Worm (Caenorhabditis elegans) whole organism, L4 larva: Measurements from ENCODE around the gene Y54G2A.10.

Experiments used
- D1046.2 ChIP-seq: fragments of 200-800 bp; sonication (Bioruptor generic); IDR thresholded peaks from 2 replicates; pipeline ENCODE4 v1.3.6; 2022; ENCODE audit warnings: missing genetic modification characterization, missing compliant biosample characterization
- F44E2.7 ChIP-seq: fragments of 200-800 bp; sonication (Bioruptor generic); IDR thresholded peaks from 2 replicates; pipeline ENCODE4 v2.1.2; 2022; ENCODE audit warnings: missing genetic modification characterization, missing compliant biosample characterization
- T26A8.4 ChIP-seq: fragments of 200-800 bp; sonication (Bioruptor generic); IDR thresholded peaks from 2 replicates; pipeline ENCODE4 v1.3.6; 2022; ENCODE audit warnings: missing genetic modification characterization, missing compliant biosample characterization
- Y48G9A.11 ChIP-seq: fragments of 200-800 bp; sonication (Bioruptor generic); IDR thresholded peaks from 2 replicates; pipeline ENCODE4 v1.3.6; 2022; ENCODE audit warnings: missing genetic modification reagents, missing genetic modification characterization, missing compliant biosample characterization
- Y5F2A.4 ChIP-seq: fragments of 200-800 bp; sonication (Bioruptor generic); optimal IDR thresholded peaks from 2 replicates; lab custom pipeline; 2018; ENCODE audit warnings: mild to moderate bottlenecking, missing genetic modification characterization, missing compliant biosample characterization
- Y75B8A.6 ChIP-seq: fragments of 200-800 bp; sonication (Bioruptor generic); IDR thresholded peaks from 2 replicates; pipeline ENCODE4 v1.3.6; 2022; ENCODE audit warnings: missing genetic modification reagents, missing genetic modification characterization, missing compliant biosample characterization
- aha-1 ChIP-seq: fragments of 150-350 bp; peaks from one replicate; lab custom pipeline; 2014; ENCODE audit warnings: missing biosample characterization, missing genetic modification characterization
- aly-2 ChIP-seq: sonication (generic microtip); optimal IDR thresholded peaks from 2 replicates; lab custom pipeline; 2018; ENCODE audit warnings: missing biosample characterization, missing genetic modification characterization
- arid-1 ChIP-seq: fragments of 200-800 bp; sonication (Bioruptor generic); conservative IDR thresholded peaks from 2 replicates; pipeline ENCODE4 v1.3.6; 2022; ENCODE audit warnings: missing genetic modification reagents, missing genetic modification characterization, missing compliant biosample characterization
- ceh-20 ChIP-seq: fragments of 200-800 bp; sonication (Bioruptor generic); IDR thresholded peaks from 2 replicates; pipeline ENCODE4 v1.3.6; 2022; ENCODE audit warnings: missing genetic modification reagents, missing genetic modification characterization, missing compliant biosample characterization
- ceh-44 ChIP-seq: fragments of 200-800 bp; sonication (Bioruptor generic); IDR thresholded peaks from 2 replicates; pipeline ENCODE4 v1.3.6; 2022; ENCODE audit warnings: missing genetic modification reagents, missing genetic modification characterization, missing compliant biosample characterization
- ctbp-1 ChIP-seq: fragments of 200-800 bp; sonication (Bioruptor generic); IDR thresholded peaks from 2 replicates; pipeline ENCODE4 v1.3.6; 2022; ENCODE audit warnings: missing genetic modification reagents, missing genetic modification characterization, missing compliant biosample characterization
- daf-16 ChIP-seq, 3 experiments: sonication (generic microtip); optimal IDR thresholded peaks; 2 replicates each; lab custom pipeline; 2016 to 2017; ENCODE audit warnings: missing genetic modification characterization in 3 of 3, missing genetic modification reagents in 3 of 3, mild to moderate bottlenecking in 2 of 3, missing compliant biosample characterization in 2 of 3, missing biosample characterization in 1 of 3, moderate library complexity in 1 of 3
- dmd-6 ChIP-seq: fragments of 200-800 bp; sonication (Bioruptor generic); IDR thresholded peaks from 2 replicates; pipeline ENCODE4 v1.3.6; 2022; ENCODE audit warnings: missing genetic modification reagents, missing genetic modification characterization, missing compliant biosample characterization
- dmd-8 ChIP-seq: fragments of 200-800 bp; sonication (Bioruptor generic); IDR thresholded peaks from 2 replicates; pipeline ENCODE4 v1.3.6; 2022; ENCODE audit warnings: missing genetic modification characterization, missing compliant biosample characterization
- dmd-9 ChIP-seq: fragments of 200-800 bp; sonication (Bioruptor generic); IDR thresholded peaks from 2 replicates; pipeline ENCODE4 v1.3.6; 2022; ENCODE audit warnings: missing genetic modification reagents, missing genetic modification characterization, missing compliant biosample characterization
- duxl-1 ChIP-seq: sonication (generic microtip); optimal IDR thresholded peaks from 2 replicates; lab custom pipeline; 2016; ENCODE audit warnings: mild to moderate bottlenecking, missing genetic modification characterization, moderate library complexity, missing compliant biosample characterization; ENCODE audit not compliant: poor library complexity
- dve-1 ChIP-seq: sonication (generic microtip); optimal IDR thresholded peaks from 2 replicates; lab custom pipeline; 2017; ENCODE audit warnings: antibody characterized with exemption, mild to moderate bottlenecking, missing genetic modification characterization, missing compliant biosample characterization; ENCODE audit not compliant: insufficient read depth
- egl-43 ChIP-seq: fragments of 200-800 bp; sonication (Bioruptor generic); IDR thresholded peaks from 2 replicates; pipeline ENCODE4 v1.3.6; 2022; ENCODE audit warnings: missing genetic modification reagents, missing genetic modification characterization, missing compliant biosample characterization
- fos-1 ChIP-seq: fragments of 150-350 bp; optimal IDR thresholded peaks from 2 replicates; lab custom pipeline; 2014; ENCODE audit warnings: missing biosample characterization, missing genetic modification characterization
- hlh-11 ChIP-seq: fragments of 200-800 bp; sonication (Bioruptor generic); optimal IDR thresholded peaks from 2 replicates; lab custom pipeline; 2018; ENCODE audit warnings: mild to moderate bottlenecking, missing genetic modification characterization, missing compliant biosample characterization
- hlh-30 ChIP-seq: sonication (generic microtip); optimal IDR thresholded peaks from 2 replicates; lab custom pipeline; 2017; ENCODE audit warnings: antibody characterized with exemption, mild to moderate bottlenecking, missing genetic modification characterization, missing compliant biosample characterization; ENCODE audit not compliant: insufficient read depth
- hmg-1.1 ChIP-seq: fragments of 200-800 bp; sonication (Bioruptor generic); IDR thresholded peaks from 2 replicates; pipeline ENCODE4 v1.3.6; 2022; ENCODE audit warnings: missing genetic modification reagents, missing genetic modification characterization, missing compliant biosample characterization
- lim-7 ChIP-seq: fragments of 200-800 bp; sonication (Bioruptor generic); IDR thresholded peaks from 2 replicates; pipeline ENCODE4 v1.3.6; 2022; ENCODE audit warnings: missing genetic modification characterization, missing compliant biosample characterization
- lin-13 ChIP-seq: fragments of 150-350 bp; optimal IDR thresholded peaks from 2 replicates; lab custom pipeline; 2014; ENCODE audit warnings: missing biosample characterization, missing genetic modification reagents, missing genetic modification characterization
- lin-38 ChIP-seq: fragments of 200-800 bp; sonication (Bioruptor generic); IDR thresholded peaks from 2 replicates; pipeline ENCODE4 v1.3.6; 2022; ENCODE audit warnings: missing genetic modification reagents, missing genetic modification characterization, missing compliant biosample characterization
- lsy-2 ChIP-seq, 2 experiments: fragments of 150-350 bp in 1 of 2; sonication (generic microtip) in 1 of 2; optimal IDR thresholded peaks; 2 replicates each; lab custom pipeline; 2014 to 2017; ENCODE audit warnings: missing biosample characterization in 2 of 2, missing genetic modification characterization in 2 of 2
- madf-5 ChIP-seq, 2 experiments: fragments of 200-800 bp; sonication (Bioruptor generic); IDR thresholded peaks; 2 replicates each; pipeline ENCODE4 v1.3.6; 2022; ENCODE audit warnings: missing compliant biosample characterization in 2 of 2, missing genetic modification characterization in 2 of 2
- madf-9 ChIP-seq: fragments of 200-800 bp; sonication (Bioruptor generic); conservative IDR thresholded peaks from 2 replicates; pipeline ENCODE4 v1.3.6; 2022; ENCODE audit warnings: missing genetic modification reagents, missing genetic modification characterization, missing compliant biosample characterization
- mep-1 ChIP-seq: fragments of 150-350 bp; sonication (generic microtip); optimal IDR thresholded peaks from 3 replicates; lab custom pipeline; 2014; ENCODE audit warnings: missing biosample characterization, missing genetic modification characterization
- mes-2 ChIP-seq: sonication (generic microtip); optimal IDR thresholded peaks from 2 replicates; lab custom pipeline; 2016; ENCODE audit warnings: missing genotype, mild to moderate bottlenecking, missing genetic modification characterization, missing compliant biosample characterization; ENCODE audit not compliant: poor library complexity, severe bottlenecking
- nhr-11 ChIP-seq: fragments of 150-350 bp; optimal IDR thresholded peaks from 2 replicates; lab custom pipeline; 2014; ENCODE audit warnings: missing biosample characterization, missing genetic modification characterization
- nhr-41 ChIP-seq: fragments of 200-800 bp; sonication (Bioruptor generic); IDR thresholded peaks from 2 replicates; pipeline ENCODE4 v1.3.6; 2022; ENCODE audit warnings: missing genetic modification reagents, missing genetic modification characterization, missing compliant biosample characterization
- pha-4 ChIP-seq, 2 experiments: fragments of 150-350 bp in 1 of 2; fragments of 200-800 bp in 1 of 2; sonication (Bioruptor generic) in 1 of 2; IDR thresholded peaks in 1 of 2; optimal IDR thresholded peaks in 1 of 2; 2 replicates each; pipeline versions ENCODE4 v1.3.6 to Lab custom; 2014 to 2022; ENCODE audit warnings: missing genetic modification characterization in 2 of 2, missing genetic modification reagents in 2 of 2, missing biosample characterization in 1 of 2, missing compliant biosample characterization in 1 of 2
- php-3 ChIP-seq: fragments of 200-800 bp; sonication (Bioruptor generic); IDR thresholded peaks from 2 replicates; pipeline ENCODE4 v1.3.6; 2022; ENCODE audit warnings: missing genetic modification reagents, missing genetic modification characterization, missing compliant biosample characterization
- snpc-1.2 ChIP-seq: fragments of 200-800 bp; sonication (Bioruptor generic); IDR thresholded peaks from 2 replicates; pipeline ENCODE4 v1.3.6; 2022; ENCODE audit warnings: missing genetic modification reagents, missing genetic modification characterization, missing compliant biosample characterization
- spr-1 ChIP-seq: sonication (generic microtip); optimal IDR thresholded peaks from 2 replicates; lab custom pipeline; 2016; ENCODE audit warnings: mild to moderate bottlenecking, missing genetic modification characterization, missing compliant biosample characterization
- spr-3 ChIP-seq: fragments of 200-800 bp; sonication (Bioruptor generic); optimal IDR thresholded peaks from 2 replicates; lab custom pipeline; 2018; ENCODE audit warnings: mild to moderate bottlenecking, missing genetic modification characterization, missing compliant biosample characterization
- tag-97 ChIP-seq: fragments of 200-800 bp; sonication (Bioruptor generic); IDR thresholded peaks from 2 replicates; pipeline ENCODE4 v1.3.6; 2022; ENCODE audit warnings: missing genetic modification characterization, missing compliant biosample characterization
- tra-1 ChIP-seq: fragments of 200-800 bp; sonication (Bioruptor generic); IDR thresholded peaks from 2 replicates; pipeline ENCODE4 v1.3.6; 2022; ENCODE audit warnings: missing genetic modification reagents, missing genetic modification characterization, missing compliant biosample characterization
- vab-7 ChIP-seq: fragments of 200-800 bp; sonication (Bioruptor generic); IDR thresholded peaks from 2 replicates; pipeline ENCODE4 v1.3.6; 2022; ENCODE audit warnings: missing genetic modification reagents, missing genetic modification characterization, missing compliant biosample characterization
- zfp-2 ChIP-seq: sonication (generic microtip); optimal IDR thresholded peaks from 2 replicates; lab custom pipeline; 2016; ENCODE audit warnings: mild to moderate bottlenecking, missing genetic modification characterization, missing compliant biosample characterization
- zfp-3 ChIP-seq: fragments of 200-800 bp; sonication (Bioruptor generic); conservative IDR thresholded peaks from 2 replicates; pipeline ENCODE4 v1.3.6; 2022; ENCODE audit warnings: missing genetic modification reagents, missing genetic modification characterization, missing compliant biosample characterization
- ztf-11 ChIP-seq: fragments of 150-350 bp; optimal IDR thresholded peaks from 2 replicates; lab custom pipeline; 2014; ENCODE audit warnings: missing biosample characterization, missing genetic modification characterization

Y54G2A.10 gene

DNA sequence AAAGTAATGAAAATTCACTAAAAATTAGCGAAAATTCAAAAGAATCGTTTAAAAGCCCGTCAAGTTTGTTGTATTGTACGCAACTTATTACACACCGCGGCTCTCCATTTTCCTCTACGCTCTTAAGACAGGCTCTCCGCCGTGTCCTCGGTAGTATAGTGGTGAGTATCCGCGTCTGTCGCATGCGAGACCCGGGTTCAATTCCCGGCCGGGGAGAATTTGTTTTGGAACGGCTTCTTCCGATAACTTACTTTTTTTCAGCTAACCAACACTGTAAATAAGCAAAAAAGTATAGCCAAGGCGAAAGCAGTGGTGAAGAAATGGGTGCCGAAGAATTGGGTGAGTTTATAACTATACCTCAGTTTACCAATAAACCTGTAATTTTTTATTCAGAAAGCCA, 2.7 kb downstream of the Y54G2A.10 start:
- TF ChIP-seq ztf-11 (tag; lab: Kevin White, UChicago), result no peak
- peak; percentile 48 for TF ChIP-seq Y5F2A.4 (GFP tag; lab: Kevin White, UChicago)
- peak; percentile 12 for TF ChIP-seq aly-2 (tag; lab: Kevin White, UChicago)
- TF ChIP-seq lin-38 (GFP tag; lab: Robert Waterston, UW), result peak; percentile 65
- TF ChIP-seq tra-1, result 0 out of 2 replicates have a peak, but pooled peaks have one; percentile 33
- TF ChIP-seq zfp-3 (GFP tag; lab: Robert Waterston, UW), result no peak
- TF ChIP-seq mes-2, result peak; percentile 54
- 0 out of 2 replicates have a peak, but pooled peaks have one; percentile 7 for TF ChIP-seq php-3 (GFP tag; lab: Robert Waterston, UW)
- TF ChIP-seq fos-1 (tag; lab: Kevin White, UChicago), result no peak
- peak; percentile 13 for TF ChIP-seq dve-1
- no peak for TF ChIP-seq tag-97 (GFP tag; lab: Robert Waterston, UW)
- peak; percentile 3 for TF ChIP-seq lin-13
- no peak for TF ChIP-seq nhr-41 (GFP tag; lab: Robert Waterston, UW)
- peak in 1 of 2 experiments; percentile 2 for TF ChIP-seq lsy-2 (tag; optimal IDR thresholded peaks at IDR 0.05; lab: Kevin White, UChicago)
- TF ChIP-seq lim-7 (GFP tag; lab: Robert Waterston, UW), result peak; percentile 83
- peak in 1 of 2 experiments; percentile 69 for TF ChIP-seq daf-16 (GFP tag; optimal IDR thresholded peaks at IDR 0.05; lab: Kevin White, UChicago)
- peak; percentile 27 for TF ChIP-seq daf-16 (tag; optimal IDR thresholded peaks at IDR 0.05; lab: Kevin White, UChicago)
- TF ChIP-seq dmd-6 (GFP tag; lab: Robert Waterston, UW), result peak; percentile 28; the same call in 1 of the 2 replicates
- peak; percentile 48; the same call in 1 of the 2 replicates for TF ChIP-seq arid-1 (GFP tag; lab: Robert Waterston, UW)
- peak; percentile 4 for TF ChIP-seq mep-1 (tag; lab: Kevin White, UChicago)
- TF ChIP-seq hlh-30, result peak; percentile 42
- peak; percentile 75 for TF ChIP-seq Y48G9A.11 (GFP tag; lab: Robert Waterston, UW)
- TF ChIP-seq ctbp-1 (GFP tag; lab: Robert Waterston, UW), result peak; percentile 52; the same call in 1 of the 2 replicates
- 0 out of 2 replicates have a peak, but pooled peaks have one; percentile 25 for TF ChIP-seq Y75B8A.6
- TF ChIP-seq pha-4 (GFP tag; IDR thresholded peaks at IDR 0.05; lab: Robert Waterston, UW), result peak; percentile 74
- no peak for TF ChIP-seq pha-4 (tag; optimal IDR thresholded peaks at IDR 0.05; lab: Kevin White, UChicago)
- peak; percentile 51; the same call in 1 of the 2 replicates for TF ChIP-seq hmg-1.1
- peak; percentile 79; the same call in 1 of the 2 replicates for TF ChIP-seq D1046.2 (GFP tag; lab: Robert Waterston, UW)
- peak; percentile 65; the same call in 1 of the 2 replicates for TF ChIP-seq ceh-44
- TF ChIP-seq madf-9 (GFP tag; lab: Robert Waterston, UW), result peak; percentile 68; the same call in 1 of the 2 replicates
- peak; percentile 52; the same call in 1 of the 2 replicates for TF ChIP-seq snpc-1.2
- no peak for TF ChIP-seq ceh-20 (GFP tag; lab: Robert Waterston, UW)
- TF ChIP-seq spr-3, result no peak
- TF ChIP-seq hlh-11 (tag; lab: Kevin White, UChicago), result peak; percentile 5
- TF ChIP-seq dmd-9, result peak; percentile 61; the same call in 1 of the 2 replicates
- 0 out of 2 replicates have a peak, but pooled peaks have one; percentile 23 for TF ChIP-seq F44E2.7 (GFP tag; lab: Robert Waterston, UW)
- peak; percentile 95 for TF ChIP-seq aha-1 (tag; lab: Kevin White, UChicago)
- no peak for TF ChIP-seq duxl-1 (tag; lab: Kevin White, UChicago)
- peak; percentile 41 for TF ChIP-seq T26A8.4 (GFP tag; lab: Robert Waterston, UW)
- peak; percentile 91 for TF ChIP-seq egl-43 (GFP tag; lab: Robert Waterston, UW)
- TF ChIP-seq dmd-8, result peak; percentile 67; the same call in 1 of the 2 replicates
- no peak for TF ChIP-seq zfp-2 (tag; lab: Kevin White, UChicago)
- TF ChIP-seq nhr-11, result no peak
- TF ChIP-seq madf-5 (GFP tag; IDR thresholded peaks at IDR 0.05; lab: Robert Waterston, UW), result 0 out of 4 replicates have a peak, but pooled peaks of 1 of the 2 experiments have one; percentile 51
- TF ChIP-seq spr-1, result peak; percentile 28
- TF ChIP-seq vab-7 (GFP tag; lab: Robert Waterston, UW), result peak; percentile 86
